Worm (Caenorhabditis elegans) whole organism, midembryonic: ENCODE results near the gene cht-5.

ENCODE experiments used
- T22C8.4 ChIP-seq: fragments of 200-800 bp; sonication (Bioruptor generic); IDR thresholded peaks from 2 replicates; pipeline ENCODE4 v1.3.6; 2022; ENCODE audit warnings: missing genetic modification characterization, missing compliant biosample characterization
- cog-1 ChIP-seq: sonication (generic microtip); optimal IDR thresholded peaks from 2 replicates; lab custom pipeline; 2016; ENCODE audit warnings: missing genetic modification characterization, missing compliant biosample characterization
- flt-1 ChIP-seq: fragments of 200-800 bp; sonication (Bioruptor generic); IDR thresholded peaks from 2 replicates; pipeline ENCODE4 v1.3.6; 2022; ENCODE audit warnings: missing genetic modification characterization, missing compliant biosample characterization
- klf-2 ChIP-seq: fragments of 200-800 bp; sonication (Bioruptor generic); conservative IDR thresholded peaks from 2 replicates; pipeline ENCODE4 v1.3.6; 2022; ENCODE audit warnings: missing genetic modification reagents, missing genetic modification characterization, missing compliant biosample characterization
- med-1 ChIP-seq: sonication (generic microtip); optimal IDR thresholded peaks from 2 replicates; lab custom pipeline; 2017; ENCODE audit warnings: missing genetic modification characterization, mild to moderate bottlenecking, missing compliant biosample characterization, antibody characterized with exemption, missing genetic modification reagents; ENCODE audit not compliant: insufficient read depth
- ref-1 ChIP-seq: fragments of 200-800 bp; sonication (Bioruptor generic); conservative IDR thresholded peaks from 2 replicates; pipeline ENCODE4 v1.3.6; 2022; ENCODE audit warnings: missing genetic modification reagents, missing genetic modification characterization, missing compliant biosample characterization
- tab-1 ChIP-seq: fragments of 200-800 bp; sonication (Bioruptor generic); IDR thresholded peaks from 2 replicates; pipeline ENCODE4 v1.3.6; 2022; ENCODE audit warnings: missing genetic modification characterization, missing compliant biosample characterization
- ztf-23 ChIP-seq: fragments of 200-800 bp; sonication (Bioruptor generic); IDR thresholded peaks from 2 replicates; pipeline ENCODE4 v1.3.6; 2022; ENCODE audit warnings: missing genetic modification reagents, missing genetic modification characterization, missing compliant biosample characterization
- ztf-29 ChIP-seq: fragments of 200-800 bp; sonication (Bioruptor generic); IDR thresholded peaks from 2 replicates; pipeline ENCODE4 v1.3.6; 2022; ENCODE audit warnings: missing genetic modification reagents, missing genetic modification characterization, missing compliant biosample characterization

The cht-5 gene

ce11 chrV:10083999-10084468 lies 30.4 kb upstream of the cht-5 start, which contains the start of gene nhr-12:
Gene nhr-12, minus strand, starts transcription at chrV:10084049.
- TF ChIP-seq ztf-29 (GFP tag; lab: Robert Waterston, UW) (no peak), T22C8.4 (GFP tag; lab: Robert Waterston, UW) (no peak), cog-1 (no peak), flt-1 (GFP tag; lab: Robert Waterston, UW) (no peak), ztf-23 (GFP tag; lab: Robert Waterston, UW) (no peak), klf-2 (GFP tag; lab: Robert Waterston, UW) (no peak), tab-1 (GFP tag; lab: Robert Waterston, UW) (no peak), ref-1 (GFP tag; lab: Robert Waterston, UW) (no peak), med-1 (GFP tag; lab: Kevin White, UChicago) (no peak)

- no peak for TF ChIP-seq tab-1 (GFP tag; lab: Robert Waterston, UW)
- no peak for TF ChIP-seq flt-1 (GFP tag; lab: Robert Waterston, UW)
- no peak for TF ChIP-seq ztf-23 (GFP tag; lab: Robert Waterston, UW)
- no peak for TF ChIP-seq ref-1 (GFP tag; lab: Robert Waterston, UW)
- no peak for TF ChIP-seq med-1 (GFP tag; lab: Kevin White, UChicago)
- TF ChIP-seq ztf-29 (GFP tag; lab: Robert Waterston, UW): no peak
- no peak for TF ChIP-seq klf-2 (GFP tag; lab: Robert Waterston, UW)
- TF ChIP-seq cog-1: no peak
These were observed 29.6 kb upstream of the cht-5 start, which contains the start of gene R04B5.6 for ce11 chrV:10084864-10085263. Gene R04B5.6, plus strand, starts transcription at chrV:10085164.

ce11 chrV:10086141-10086540 lies 28.3 kb upstream of the cht-5 start:
- TF ChIP-seq ref-1 (GFP tag; lab: Robert Waterston, UW) (no peak), ztf-23 (GFP tag; lab: Robert Waterston, UW) (no peak), T22C8.4 (GFP tag; lab: Robert Waterston, UW) (no peak), klf-2 (GFP tag; lab: Robert Waterston, UW) (no peak), med-1 (GFP tag; lab: Kevin White, UChicago) (no peak), ztf-29 (GFP tag; lab: Robert Waterston, UW) (no peak), tab-1 (GFP tag; lab: Robert Waterston, UW) (no peak), cog-1 (no peak), flt-1 (GFP tag; lab: Robert Waterston, UW) (no peak)

ce11 chrV:10087103-10087502 lies 27.3 kb upstream of the cht-5 start, which contains the start of gene R04B5.5:
Gene R04B5.5, plus strand, starts transcription at chrV:10087480.
- no peak for TF ChIP-seq ztf-23 (GFP tag; lab: Robert Waterston, UW)

ce11 chrV:10090461-10090860 lies 24.0 kb upstream of the cht-5 start, which contains the start of gene R04B5.7:
Gene R04B5.7, minus strand, starts transcription at chrV:10090561.
- TF ChIP-seq ztf-23 (GFP tag; lab: Robert Waterston, UW) (no peak), klf-2 (GFP tag; lab: Robert Waterston, UW) (no peak), T22C8.4 (GFP tag; lab: Robert Waterston, UW) (no peak), med-1 (GFP tag; lab: Kevin White, UChicago) (no peak), cog-1 (no peak), flt-1 (GFP tag; lab: Robert Waterston, UW) (no peak), ztf-29 (GFP tag; lab: Robert Waterston, UW) (no peak), tab-1 (GFP tag; lab: Robert Waterston, UW) (no peak), ref-1 (GFP tag; lab: Robert Waterston, UW) (no peak)

- TF ChIP-seq tab-1 (GFP tag; lab: Robert Waterston, UW) (no peak), cog-1 (no peak), ref-1 (GFP tag; lab: Robert Waterston, UW) (no peak), ztf-23 (GFP tag; lab: Robert Waterston, UW) (no peak), ztf-29 (GFP tag; lab: Robert Waterston, UW) (no peak), klf-2 (GFP tag; lab: Robert Waterston, UW) (no peak), T22C8.4 (GFP tag; lab: Robert Waterston, UW) (no peak), med-1 (GFP tag; lab: Kevin White, UChicago) (no peak), flt-1 (GFP tag; lab: Robert Waterston, UW) (no peak)
These were observed 23.3 kb upstream of the cht-5 start, which contains the start of gene R04B5.11 for ce11 chrV:10091152-10091551. Gene R04B5.11, minus strand, starts transcription at chrV:10091252.

- no peak for TF ChIP-seq ztf-23 (GFP tag; lab: Robert Waterston, UW)
- no peak for TF ChIP-seq tab-1 (GFP tag; lab: Robert Waterston, UW)
- TF ChIP-seq ref-1 (GFP tag; lab: Robert Waterston, UW): no peak
- no peak for TF ChIP-seq med-1 (GFP tag; lab: Kevin White, UChicago)
- TF ChIP-seq klf-2 (GFP tag; lab: Robert Waterston, UW): no peak
- TF ChIP-seq T22C8.4 (GFP tag; lab: Robert Waterston, UW): no peak
- no peak for TF ChIP-seq flt-1 (GFP tag; lab: Robert Waterston, UW)
- TF ChIP-seq cog-1: no peak
- TF ChIP-seq ztf-29 (GFP tag; lab: Robert Waterston, UW): no peak
These were observed 20.1 kb upstream of the cht-5 start, which contains the start of gene srd-49 for ce11 chrV:10094374-10094773. Gene srd-49, plus strand, starts transcription at chrV:10094674.

ce11 chrV:10096932-10097331 lies 17.5 kb upstream of the cht-5 start:
- TF ChIP-seq tab-1 (GFP tag; lab: Robert Waterston, UW) (no peak), flt-1 (GFP tag; lab: Robert Waterston, UW) (no peak), med-1 (GFP tag; lab: Kevin White, UChicago) (no peak), ref-1 (GFP tag; lab: Robert Waterston, UW) (no peak), ztf-29 (GFP tag; lab: Robert Waterston, UW) (no peak), klf-2 (GFP tag; lab: Robert Waterston, UW) (no peak), ztf-23 (GFP tag; lab: Robert Waterston, UW) (no peak), cog-1 (no peak), T22C8.4 (GFP tag; lab: Robert Waterston, UW) (no peak)

- TF ChIP-seq flt-1 (GFP tag; lab: Robert Waterston, UW): no peak
- TF ChIP-seq ref-1 (GFP tag; lab: Robert Waterston, UW): no peak
- TF ChIP-seq cog-1: no peak
- no peak for TF ChIP-seq tab-1 (GFP tag; lab: Robert Waterston, UW)
- no peak for TF ChIP-seq ztf-29 (GFP tag; lab: Robert Waterston, UW)
- TF ChIP-seq ztf-23 (GFP tag; lab: Robert Waterston, UW): no peak
- no peak for TF ChIP-seq T22C8.4 (GFP tag; lab: Robert Waterston, UW)
- TF ChIP-seq med-1 (GFP tag; lab: Kevin White, UChicago): no peak
- no peak for TF ChIP-seq klf-2 (GFP tag; lab: Robert Waterston, UW)
These were observed 16.0 kb upstream of the cht-5 start, which contains the start of gene ugt-47 for ce11 chrV:10098429-10098828. Gene ugt-47, minus strand, starts transcription at chrV:10098597.
